Worm (Caenorhabditis elegans): ENCODE measurements around the gene rei-1.

The rei-1 gene

ce11 chrIII:4096370-4096842 is 1.6 kb downstream of the rei-1 start:
- TF ChIP-seq ztf-23 (GFP tag; IDR thresholded peaks at IDR 0.05) (no peak), ztf-29 (GFP tag; IDR thresholded peaks at IDR 0.05) (no peak), klf-2 (GFP tag; conservative IDR thresholded peaks at IDR 0.05) (no peak), tab-1 (GFP tag; IDR thresholded peaks at IDR 0.05) (no peak), cog-1 (tag; optimal IDR thresholded peaks at IDR 0.05) (no peak), T22C8.4 (GFP tag; IDR thresholded peaks at IDR 0.05) (no peak), med-1 (GFP tag; optimal IDR thresholded peaks at IDR 0.05; ENCODE audit: insufficient read depth) (no peak), flt-1 (GFP tag; IDR thresholded peaks at IDR 0.05) (no peak), ref-1 (GFP tag; conservative IDR thresholded peaks at IDR 0.05) (no peak)

- TF ChIP-seq cog-1 (tag; optimal IDR thresholded peaks at IDR 0.05) (no peak), ref-1 (GFP tag; conservative IDR thresholded peaks at IDR 0.05) (no peak), ztf-23 (GFP tag; IDR thresholded peaks at IDR 0.05) (no peak), klf-2 (GFP tag; conservative IDR thresholded peaks at IDR 0.05) (no peak), flt-1 (GFP tag; IDR thresholded peaks at IDR 0.05) (no peak), med-1 (GFP tag; optimal IDR thresholded peaks at IDR 0.05; ENCODE audit: insufficient read depth) (no peak)
Observed at ce11 chrIII:4095441-4096095, 2.4 kb downstream of the rei-1 start, which contains the start of gene C03C10.7. Gene C03C10.7, plus strand, starts transcription at chrIII:4096045.

- no peak for TF ChIP-seq ztf-23 (GFP tag; IDR thresholded peaks at IDR 0.05)
- TF ChIP-seq klf-2 (GFP tag; conservative IDR thresholded peaks at IDR 0.05): no peak
- TF ChIP-seq tab-1 (GFP tag; IDR thresholded peaks at IDR 0.05): no peak
- TF ChIP-seq ztf-29 (GFP tag; IDR thresholded peaks at IDR 0.05): no peak
- no peak for TF ChIP-seq ref-1 (GFP tag; conservative IDR thresholded peaks at IDR 0.05)
- TF ChIP-seq med-1 (GFP tag; optimal IDR thresholded peaks at IDR 0.05; ENCODE audit: insufficient read depth): no peak
- no peak for TF ChIP-seq flt-1 (GFP tag; IDR thresholded peaks at IDR 0.05)
- no peak for TF ChIP-seq T22C8.4 (GFP tag; IDR thresholded peaks at IDR 0.05)
- TF ChIP-seq cog-1 (tag; optimal IDR thresholded peaks at IDR 0.05): no peak
Observed at ce11 chrIII:4094681-4095080, 3.3 kb downstream of the rei-1 start, which contains the start of gene rnr-2. Gene rnr-2, minus strand, starts transcription at chrIII:4094921.

ce11 chrIII:4092962-4093361 is 5.0 kb downstream of the rei-1 start:
- TF ChIP-seq klf-2 (GFP tag; conservative IDR thresholded peaks at IDR 0.05) (no peak), T22C8.4 (GFP tag; IDR thresholded peaks at IDR 0.05) (no peak), ztf-29 (GFP tag; IDR thresholded peaks at IDR 0.05) (no peak), cog-1 (tag; optimal IDR thresholded peaks at IDR 0.05) (no peak), tab-1 (GFP tag; IDR thresholded peaks at IDR 0.05) (no peak), flt-1 (GFP tag; IDR thresholded peaks at IDR 0.05) (no peak), ref-1 (GFP tag; conservative IDR thresholded peaks at IDR 0.05) (no peak), med-1 (GFP tag; optimal IDR thresholded peaks at IDR 0.05; ENCODE audit: insufficient read depth) (no peak), ztf-23 (GFP tag; IDR thresholded peaks at IDR 0.05) (no peak)

ce11 chrIII:4092020-4092419 is 6.0 kb downstream of the rei-1 start, which contains the start of gene C03C10.5:
Gene C03C10.5, minus strand, starts transcription at chrIII:4092120.
- TF ChIP-seq med-1 (GFP tag; optimal IDR thresholded peaks at IDR 0.05; ENCODE audit: insufficient read depth) (no peak), cog-1 (tag; optimal IDR thresholded peaks at IDR 0.05) (no peak), T22C8.4 (GFP tag; IDR thresholded peaks at IDR 0.05) (no peak), ref-1 (GFP tag; conservative IDR thresholded peaks at IDR 0.05) (no peak)

ce11 chrIII:4090773-4091172 is 7.2 kb downstream of the rei-1 start, which contains the start of gene C03C10.2:
Gene C03C10.2, plus strand, starts transcription at chrIII:4091073.
- TF ChIP-seq ref-1 (GFP tag; conservative IDR thresholded peaks at IDR 0.05): no peak
- no peak for TF ChIP-seq med-1 (GFP tag; optimal IDR thresholded peaks at IDR 0.05; ENCODE audit: insufficient read depth)
- no peak for TF ChIP-seq ztf-23 (GFP tag; IDR thresholded peaks at IDR 0.05)
- no peak for TF ChIP-seq cog-1 (tag; optimal IDR thresholded peaks at IDR 0.05)
- no peak for TF ChIP-seq flt-1 (GFP tag; IDR thresholded peaks at IDR 0.05)
- TF ChIP-seq klf-2 (GFP tag; conservative IDR thresholded peaks at IDR 0.05): no peak
- TF ChIP-seq ztf-29 (GFP tag; IDR thresholded peaks at IDR 0.05): no peak
- no peak for TF ChIP-seq T22C8.4 (GFP tag; IDR thresholded peaks at IDR 0.05)
- no peak for TF ChIP-seq tab-1 (GFP tag; IDR thresholded peaks at IDR 0.05)

ce11 chrIII:4088338-4088918 is 9.6 kb downstream of the rei-1 start:
- TF ChIP-seq ztf-23 (GFP tag; IDR thresholded peaks at IDR 0.05) (no peak), ztf-29 (GFP tag; IDR thresholded peaks at IDR 0.05) (no peak), tab-1 (GFP tag; IDR thresholded peaks at IDR 0.05) (no peak), T22C8.4 (GFP tag; IDR thresholded peaks at IDR 0.05) (no peak), cog-1 (tag; optimal IDR thresholded peaks at IDR 0.05) (no peak), med-1 (GFP tag; optimal IDR thresholded peaks at IDR 0.05; ENCODE audit: insufficient read depth) (no peak), flt-1 (GFP tag; IDR thresholded peaks at IDR 0.05) (no peak), klf-2 (GFP tag; conservative IDR thresholded peaks at IDR 0.05) (no peak), ref-1 (GFP tag; conservative IDR thresholded peaks at IDR 0.05) (no peak)

- TF ChIP-seq med-1 (GFP tag; optimal IDR thresholded peaks at IDR 0.05; ENCODE audit: insufficient read depth) (no peak), flt-1 (GFP tag; IDR thresholded peaks at IDR 0.05) (no peak), cog-1 (tag; optimal IDR thresholded peaks at IDR 0.05) (peak; percentile 74), ztf-29 (GFP tag; IDR thresholded peaks at IDR 0.05) (no peak)
Observed at ce11 chrIII:4087565-4087964, 10.4 kb downstream of the rei-1 start.

- no peak for TF ChIP-seq klf-2 (GFP tag; conservative IDR thresholded peaks at IDR 0.05)
- TF ChIP-seq cog-1 (tag; optimal IDR thresholded peaks at IDR 0.05): no peak
- TF ChIP-seq tab-1 (GFP tag; IDR thresholded peaks at IDR 0.05): no peak
- no peak for TF ChIP-seq ref-1 (GFP tag; conservative IDR thresholded peaks at IDR 0.05)
- TF ChIP-seq ztf-23 (GFP tag; IDR thresholded peaks at IDR 0.05): no peak
- TF ChIP-seq flt-1 (GFP tag; IDR thresholded peaks at IDR 0.05): no peak
- TF ChIP-seq ztf-29 (GFP tag; IDR thresholded peaks at IDR 0.05): no peak
- TF ChIP-seq T22C8.4 (GFP tag; IDR thresholded peaks at IDR 0.05): no peak
- no peak for TF ChIP-seq med-1 (GFP tag; optimal IDR thresholded peaks at IDR 0.05; ENCODE audit: insufficient read depth)
Observed at ce11 chrIII:4087064-4087463, 10.9 kb downstream of the rei-1 start.

All from whole organism, midembryonic.